Worm (Caenorhabditis elegans): ENCODE data around the gene dph-1.

The dph-1 gene

DNA sequence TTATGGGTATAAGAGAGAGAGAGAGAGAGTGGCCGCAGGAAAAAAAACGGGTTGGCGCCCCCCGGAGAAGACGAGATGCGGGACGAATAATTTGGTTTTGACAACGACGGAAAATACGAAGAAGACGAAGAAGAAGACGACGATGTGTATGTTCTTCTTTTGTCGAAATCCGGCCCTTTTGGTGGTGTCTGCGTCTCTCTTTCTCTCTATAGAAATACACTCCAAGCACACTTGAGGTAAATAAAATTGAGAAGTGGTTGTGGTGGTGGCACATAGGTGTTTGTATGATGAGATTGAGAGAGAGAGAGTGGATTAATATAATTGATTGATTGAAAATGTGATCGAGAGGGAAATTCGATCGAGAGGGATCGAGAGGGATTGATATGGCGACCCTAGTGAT is 33.8 kb upstream of the dph-1 start (continued):
- no peak for TF ChIP-seq snpc-4 (tag; optimal IDR thresholded peaks at IDR 0.05)
- no peak for TF ChIP-seq unc-55 (GFP tag; optimal IDR thresholded peaks at IDR 0.05)
- peak; percentile 4 for TF ChIP-seq sem-4 (tag; optimal IDR thresholded peaks at IDR 0.05)
- no peak for TF ChIP-seq fos-1 (tag; optimal IDR thresholded peaks at IDR 0.05)
- peak; percentile 22 for TF ChIP-seq lin-13 (GFP tag; optimal IDR thresholded peaks at IDR 0.05)
- TF ChIP-seq alr-1 (tag; optimal IDR thresholded peaks at IDR 0.05) = no peak
- no peak for TF ChIP-seq R02D3.7 (tag; optimal IDR thresholded peaks at IDR 0.05)
- no peak for TF ChIP-seq elt-1 (tag; optimal IDR thresholded peaks at IDR 0.05)
- TF ChIP-seq nhr-10 (tag; optimal IDR thresholded peaks at IDR 0.05) = no peak
- TF ChIP-seq skn-1 (tag; optimal IDR thresholded peaks at IDR 0.05) = no peak
- peak in 1 of 2 experiments; percentile 20 for TF ChIP-seq lsy-2 (tag; optimal IDR thresholded peaks at IDR 0.05)
- TF ChIP-seq gmeb-1 (tag; optimal IDR thresholded peaks at IDR 0.05) = no peak
- TF ChIP-seq nhr-129 (tag; optimal IDR thresholded peaks at IDR 0.05) = peak; percentile 38
- TF ChIP-seq lin-11 (tag; optimal IDR thresholded peaks at IDR 0.05) = no peak
- peak; percentile 65 for TF ChIP-seq nhr-25 (tag; optimal IDR thresholded peaks at IDR 0.05)

ce11 chrIII:3674149-3674548 is 32.5 kb upstream of the dph-1 start:
- TF ChIP-seq gmeb-1 (tag; optimal IDR thresholded peaks at IDR 0.05) (no peak), ceh-16 (tag; optimal IDR thresholded peaks at IDR 0.05) (no peak), alr-1 (tag; optimal IDR thresholded peaks at IDR 0.05) (no peak), ama-1 (optimal IDR thresholded peaks at IDR 0.05) (no peak), nhr-21 (tag; optimal IDR thresholded peaks at IDR 0.05) (no peak), mdl-1 (tag; optimal IDR thresholded peaks at IDR 0.05) (no peak), lin-13 (GFP tag; optimal IDR thresholded peaks at IDR 0.05) (no peak), egl-27 (tag; optimal IDR thresholded peaks at IDR 0.05) (no peak), snpc-4 (tag; optimal IDR thresholded peaks at IDR 0.05) (no peak)

DNA sequence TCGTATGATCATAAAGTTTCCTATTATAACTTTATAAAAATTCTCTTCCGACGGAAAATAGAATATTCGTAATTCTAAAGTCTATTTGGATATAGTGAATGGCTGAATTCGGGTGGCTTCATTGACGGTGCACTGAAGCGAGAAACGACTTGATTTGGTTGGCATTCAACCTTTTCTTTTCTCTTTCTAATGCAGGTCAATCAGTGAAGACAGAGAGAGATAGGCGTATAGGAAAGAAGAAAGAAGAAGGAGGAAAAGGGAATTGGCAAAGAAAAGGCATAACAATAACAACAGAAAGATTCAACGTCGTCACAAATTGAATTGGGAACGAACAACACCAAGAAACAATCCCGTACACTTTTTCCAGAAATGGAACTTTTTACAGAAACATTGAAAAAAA is 31.2 kb upstream of the dph-1 start:
- TF ChIP-seq ceh-16 (tag; optimal IDR thresholded peaks at IDR 0.05) (no peak), unc-62 (GFP tag; optimal IDR thresholded peaks at IDR 0.05) (no peak), skn-1 (tag; optimal IDR thresholded peaks at IDR 0.05) (no peak), ceh-82 (tag; optimal IDR thresholded peaks at IDR 0.05) (no peak), ztf-1 (GFP tag; conservative IDR thresholded peaks at IDR 0.05) (no peak)

ce11 chrIII:3677378-3677777 is 29.3 kb upstream of the dph-1 start:
- no peak for TF ChIP-seq ztf-11 (tag; optimal IDR thresholded peaks at IDR 0.05)
- no peak for TF ChIP-seq ama-1 (optimal IDR thresholded peaks at IDR 0.05)
- TF ChIP-seq mdl-1 (tag; optimal IDR thresholded peaks at IDR 0.05) = peak in 1 of 2 experiments; percentile 72
- TF ChIP-seq nhr-237 (tag; optimal IDR thresholded peaks at IDR 0.05) = no peak
- TF ChIP-seq elt-3 (tag; optimal IDR thresholded peaks at IDR 0.05) = no peak
- TF ChIP-seq crh-2 (tag; optimal IDR thresholded peaks at IDR 0.05) = peak; percentile 75
- TF ChIP-seq unc-62 (GFP tag; optimal IDR thresholded peaks at IDR 0.05) = no peak
- TF ChIP-seq zag-1 (tag; optimal IDR thresholded peaks at IDR 0.05) = peak; percentile 67
- no peak for TF ChIP-seq sma-3 (GFP tag; optimal IDR thresholded peaks at IDR 0.05)
- peak; percentile 90 for TF ChIP-seq mab-5 (tag; optimal IDR thresholded peaks at IDR 0.05)
- no peak for TF ChIP-seq ZK546.5 (tag; optimal IDR thresholded peaks at IDR 0.05)
- no peak for TF ChIP-seq unc-39 (tag; optimal IDR thresholded peaks at IDR 0.05)
- TF ChIP-seq egl-27 (tag; optimal IDR thresholded peaks at IDR 0.05) = peak; percentile 23
- no peak for TF ChIP-seq peb-1 (tag; optimal IDR thresholded peaks at IDR 0.05)
- TF ChIP-seq ztf-1 (GFP tag; conservative IDR thresholded peaks at IDR 0.05) = no peak
- no peak for TF ChIP-seq elt-1 (tag; optimal IDR thresholded peaks at IDR 0.05)
- TF ChIP-seq ceh-82 (tag; optimal IDR thresholded peaks at IDR 0.05) = no peak
- TF ChIP-seq snpc-4 (tag; optimal IDR thresholded peaks at IDR 0.05) = no peak
- peak; percentile 59 for TF ChIP-seq lin-13 (GFP tag; optimal IDR thresholded peaks at IDR 0.05)
- no peak for TF ChIP-seq skn-1 (tag; optimal IDR thresholded peaks at IDR 0.05)
- TF ChIP-seq lsy-2 (tag; optimal IDR thresholded peaks at IDR 0.05) = peak; percentile 47 to 84
- peak; percentile 83 for TF ChIP-seq F13H6.1 (tag; optimal IDR thresholded peaks at IDR 0.05)
- peak; percentile 93 for TF ChIP-seq C34F6.9 (tag; optimal IDR thresholded peaks at IDR 0.05)
- TF ChIP-seq sem-4 (tag; optimal IDR thresholded peaks at IDR 0.05) = peak; percentile 50
- no peak for TF ChIP-seq ceh-16 (tag; optimal IDR thresholded peaks at IDR 0.05)
- TF ChIP-seq nhr-21 (tag; optimal IDR thresholded peaks at IDR 0.05) = peak; percentile 36
- TF ChIP-seq dmd-4 (tag; optimal IDR thresholded peaks at IDR 0.05) = no peak
- TF ChIP-seq nhr-129 (tag; optimal IDR thresholded peaks at IDR 0.05) = peak; percentile 75
- no peak for TF ChIP-seq nhr-25 (tag; optimal IDR thresholded peaks at IDR 0.05)
- TF ChIP-seq gmeb-1 (tag; optimal IDR thresholded peaks at IDR 0.05) = no peak
- no peak for TF ChIP-seq nhr-10 (tag; optimal IDR thresholded peaks at IDR 0.05)
- peak; percentile 90 for TF ChIP-seq unc-55 (GFP tag; optimal IDR thresholded peaks at IDR 0.05)
- TF ChIP-seq sma-9 (GFP tag; optimal IDR thresholded peaks at IDR 0.05) = peak; percentile 81
- TF ChIP-seq sma-9 (tag; optimal IDR thresholded peaks at IDR 0.05) = no peak
- TF ChIP-seq nhr-12 (tag; optimal IDR thresholded peaks at IDR 0.05) = no peak
- no peak for TF ChIP-seq aly-2 (tag; optimal IDR thresholded peaks at IDR 0.05)
- peak; percentile 71 for TF ChIP-seq ztf-4 (tag; optimal IDR thresholded peaks at IDR 0.05)
- peak; percentile 58 for TF ChIP-seq Y55F3AM.14 (GFP tag; optimal IDR thresholded peaks at IDR 0.05)
